Worm (Caenorhabditis elegans) whole organism, L1 larva: ENCODE data around the gene gtf-2H1.

Experiments
- alr-1 ChIP-seq: fragments of 200-800 bp; sonication (Bioruptor generic); optimal IDR thresholded peaks from 2 replicates; lab custom pipeline; 2018; ENCODE audit warnings: borderline replicate concordance, mild to moderate bottlenecking, missing genetic modification characterization, missing compliant biosample characterization
- blmp-1 ChIP-seq: fragments of 150-350 bp; optimal IDR thresholded peaks from 2 replicates; lab custom pipeline; 2014; ENCODE audit warnings: missing biosample characterization, missing genetic modification characterization
- ceh-63 ChIP-seq: fragments of 200-800 bp; sonication (Bioruptor generic); optimal IDR thresholded peaks from 2 replicates; lab custom pipeline; 2018; ENCODE audit warnings: mild to moderate bottlenecking, missing genetic modification characterization, missing compliant biosample characterization
- ces-1 ChIP-seq: fragments of 150-350 bp; optimal IDR thresholded peaks from 2 replicates; lab custom pipeline; 2014; ENCODE audit warnings: missing biosample characterization, missing genetic modification reagents, missing genetic modification characterization
- dpl-1 ChIP-seq, 3 experiments: fragments of 150-350 bp in 2 of 3; sonication (generic microtip) in 1 of 3; optimal IDR thresholded peaks; 2 replicates each; lab custom pipeline; 2014 to 2017; ENCODE audit warnings: missing biosample characterization in 3 of 3, missing genetic modification characterization in 3 of 3, missing genetic modification reagents in 3 of 3
- fkh-8 ChIP-seq: sonication (generic microtip); optimal IDR thresholded peaks from 2 replicates; lab custom pipeline; 2016; ENCODE audit warnings: mild to moderate bottlenecking, missing genetic modification characterization, missing compliant biosample characterization
- fos-1 ChIP-seq: fragments of 150-350 bp; optimal IDR thresholded peaks from 2 replicates; lab custom pipeline; 2014; ENCODE audit warnings: missing biosample characterization, missing genetic modification characterization
- lsy-2 ChIP-seq, 2 experiments: fragments of 150-350 bp; optimal IDR thresholded peaks; 2 replicates each; lab custom pipeline; 2014; ENCODE audit warnings: missing biosample characterization in 2 of 2, missing genetic modification characterization in 2 of 2
- unc-130 ChIP-seq: fragments of 150-350 bp; optimal IDR thresholded peaks from 2 replicates; lab custom pipeline; 2017; ENCODE audit warnings: missing biosample characterization, missing genetic modification characterization, inconsistent platforms
- unc-62 ChIP-seq: fragments of 150-350 bp; optimal IDR thresholded peaks from 2 replicates; lab custom pipeline; 2014; ENCODE audit warnings: missing biosample characterization, missing genetic modification reagents, missing genetic modification characterization
- unc-98 ChIP-seq: fragments of 200-800 bp; sonication (Bioruptor generic); IDR thresholded peaks from 2 replicates; pipeline ENCODE4 v1.3.6; 2022; ENCODE audit warnings: missing genetic modification characterization, missing compliant biosample characterization
- ztf-11 ChIP-seq, 2 experiments: sonication (generic microtip); optimal IDR thresholded peaks; 2 replicates each; lab custom pipeline; 2016 to 2017; ENCODE audit warnings: missing genetic modification characterization in 2 of 2, missing biosample characterization in 1 of 2, missing compliant biosample characterization in 1 of 2

ce11 chrIV:264182-264709, 32.7 kb upstream of the gtf-2H1 start, which contains the start of gene pat-6:
- TF ChIP-seq ceh-63 (GFP tag; lab: Kevin White, UChicago) (no peak), alr-1 (tag; lab: Kevin White, UChicago) (no peak), ztf-11 (tag; optimal IDR thresholded peaks at IDR 0.05; lab: Kevin White, UChicago) (no peak), lsy-2 (tag; optimal IDR thresholded peaks at IDR 0.05; lab: Kevin White, UChicago) (peak in 1 of 2 experiments; percentile 23), dpl-1 (GFP tag; optimal IDR thresholded peaks at IDR 0.05; lab: Kevin White, UChicago) (peak in 1 of 3 experiments; percentile 39), ces-1 (GFP tag; lab: Kevin White, UChicago) (no peak), fos-1 (tag; lab: Kevin White, UChicago) (no peak), blmp-1 (no peak), fkh-8 (tag; lab: Kevin White, UChicago) (no peak), unc-130 (tag; lab: Kevin White, UChicago) (no peak), unc-98 (GFP tag; lab: Robert Waterston, UW) (no peak), unc-62 (GFP tag; lab: Kevin White, UChicago) (no peak)
